Worm (Caenorhabditis elegans): ENCODE results near the gene srz-58.

ce11 chrV:17352827-17353373, 35.0 kb downstream of the srz-58 start, which contains the start of the genes fbxa-134 and F47H4.2:
- TF ChIP-seq nhr-12 (tag; optimal IDR thresholded peaks at IDR 0.05): no peak
- TF ChIP-seq mef-2 (tag; optimal IDR thresholded peaks at IDR 0.05): no peak
- no peak for TF ChIP-seq lin-13 (GFP tag; optimal IDR thresholded peaks at IDR 0.05)
- TF ChIP-seq jun-1 (tag; optimal IDR thresholded peaks at IDR 0.05): no peak
- TF ChIP-seq hlh-4 (tag; optimal IDR thresholded peaks at IDR 0.05): no peak
- TF ChIP-seq lsy-2 (tag; optimal IDR thresholded peaks at IDR 0.05): no peak
- no peak for TF ChIP-seq nhr-85 (tag)
- no peak for TF ChIP-seq lin-39 (tag; optimal IDR thresholded peaks at IDR 0.05)
- TF ChIP-seq nhr-90 (tag; optimal IDR thresholded peaks at IDR 0.05; ENCODE audit: poor library complexity): no peak
- no peak for TF ChIP-seq egl-27 (tag; optimal IDR thresholded peaks at IDR 0.05)
- TF ChIP-seq nhr-11 (tag; optimal IDR thresholded peaks at IDR 0.05): no peak
- TF ChIP-seq nhr-76 (tag; optimal IDR thresholded peaks at IDR 0.05): no peak
- TF ChIP-seq blmp-1 (tag; optimal IDR thresholded peaks at IDR 0.05): no peak
